Worm (Caenorhabditis elegans) whole organism, L4 larva: ENCODE results near the gene elt-6.
A peak's percentile ranks its signal among the peaks of the same experiment; 100 is the strongest.

Experiments used
- D1046.2 ChIP-seq: fragments of 200-800 bp; sonication (Bioruptor generic); IDR thresholded peaks from 2 replicates; pipeline ENCODE4 v1.3.6; 2022; ENCODE audit warnings: missing genetic modification characterization, missing compliant biosample characterization
- F26F4.8 ChIP-seq: fragments of 200-800 bp; sonication (Bioruptor generic); conservative IDR thresholded peaks from 2 replicates; pipeline ENCODE4 v1.3.6; 2022; ENCODE audit warnings: missing genetic modification characterization, missing compliant biosample characterization
- R02D3.7 ChIP-seq: fragments of 150-350 bp; sonication (generic microtip); optimal IDR thresholded peaks from 3 replicates; lab custom pipeline; 2014; ENCODE audit warnings: missing biosample characterization, missing genetic modification characterization
- T26A8.4 ChIP-seq: fragments of 200-800 bp; sonication (Bioruptor generic); IDR thresholded peaks from 2 replicates; pipeline ENCODE4 v1.3.6; 2022; ENCODE audit warnings: missing genetic modification characterization, missing compliant biosample characterization
- Y48G9A.11 ChIP-seq: fragments of 200-800 bp; sonication (Bioruptor generic); IDR thresholded peaks from 2 replicates; pipeline ENCODE4 v1.3.6; 2022; ENCODE audit warnings: missing genetic modification reagents, missing genetic modification characterization, missing compliant biosample characterization
- aha-1 ChIP-seq: fragments of 150-350 bp; peaks from one replicate; lab custom pipeline; 2014; ENCODE audit warnings: missing biosample characterization, missing genetic modification characterization
- ama-1 ChIP-seq: fragments of 150-350 bp; optimal IDR thresholded peaks from 2 replicates; lab custom pipeline; 2014; ENCODE audit warnings: inconsistent platforms, mixed read lengths
- cey-2 ChIP-seq: sonication (generic microtip); optimal IDR thresholded peaks from 3 replicates; lab custom pipeline; 2017; ENCODE audit warnings: missing genetic modification characterization, mild to moderate bottlenecking, missing compliant biosample characterization, antibody characterized with exemption, borderline replicate concordance; ENCODE audit not compliant: insufficient read depth
- dmd-8 ChIP-seq: fragments of 200-800 bp; sonication (Bioruptor generic); IDR thresholded peaks from 2 replicates; pipeline ENCODE4 v1.3.6; 2022; ENCODE audit warnings: missing genetic modification characterization, missing compliant biosample characterization
- dmd-9 ChIP-seq: fragments of 200-800 bp; sonication (Bioruptor generic); IDR thresholded peaks from 2 replicates; pipeline ENCODE4 v1.3.6; 2022; ENCODE audit warnings: missing genetic modification reagents, missing genetic modification characterization, missing compliant biosample characterization
- egl-43 ChIP-seq: fragments of 200-800 bp; sonication (Bioruptor generic); IDR thresholded peaks from 2 replicates; pipeline ENCODE4 v1.3.6; 2022; ENCODE audit warnings: missing genetic modification reagents, missing genetic modification characterization, missing compliant biosample characterization
- fos-1 ChIP-seq: fragments of 150-350 bp; optimal IDR thresholded peaks from 2 replicates; lab custom pipeline; 2014; ENCODE audit warnings: missing biosample characterization, missing genetic modification characterization
- hlh-30 ChIP-seq: sonication (generic microtip); optimal IDR thresholded peaks from 2 replicates; lab custom pipeline; 2017; ENCODE audit warnings: antibody characterized with exemption, mild to moderate bottlenecking, missing genetic modification characterization, missing compliant biosample characterization; ENCODE audit not compliant: insufficient read depth
- hmg-1.1 ChIP-seq: fragments of 200-800 bp; sonication (Bioruptor generic); IDR thresholded peaks from 2 replicates; pipeline ENCODE4 v1.3.6; 2022; ENCODE audit warnings: missing genetic modification reagents, missing genetic modification characterization, missing compliant biosample characterization
- lim-7 ChIP-seq: fragments of 200-800 bp; sonication (Bioruptor generic); IDR thresholded peaks from 2 replicates; pipeline ENCODE4 v1.3.6; 2022; ENCODE audit warnings: missing genetic modification characterization, missing compliant biosample characterization
- lin-1 ChIP-seq: fragments of 200-800 bp; sonication (Bioruptor generic); IDR thresholded peaks from 2 replicates; pipeline ENCODE4 v1.3.6; 2022; ENCODE audit warnings: missing genetic modification reagents, missing genetic modification characterization, missing compliant biosample characterization
- lin-13 ChIP-seq: fragments of 150-350 bp; optimal IDR thresholded peaks from 2 replicates; lab custom pipeline; 2014; ENCODE audit warnings: missing biosample characterization, missing genetic modification reagents, missing genetic modification characterization
- lin-38 ChIP-seq: fragments of 200-800 bp; sonication (Bioruptor generic); IDR thresholded peaks from 2 replicates; pipeline ENCODE4 v1.3.6; 2022; ENCODE audit warnings: missing genetic modification reagents, missing genetic modification characterization, missing compliant biosample characterization
- lir-3 ChIP-seq: sonication (generic microtip); optimal IDR thresholded peaks from 2 replicates; lab custom pipeline; 2016; ENCODE audit warnings: mild to moderate bottlenecking, missing genetic modification characterization, missing compliant biosample characterization
- lsy-2 ChIP-seq, 2 experiments: fragments of 150-350 bp in 1 of 2; sonication (generic microtip) in 1 of 2; optimal IDR thresholded peaks; 2 replicates each; lab custom pipeline; 2014 to 2017; ENCODE audit warnings: missing biosample characterization in 2 of 2, missing genetic modification characterization in 2 of 2
- madf-5 ChIP-seq, 2 experiments: fragments of 200-800 bp; sonication (Bioruptor generic); IDR thresholded peaks; 2 replicates each; pipeline ENCODE4 v1.3.6; 2022; ENCODE audit warnings: missing compliant biosample characterization in 2 of 2, missing genetic modification characterization in 2 of 2
- madf-9 ChIP-seq: fragments of 200-800 bp; sonication (Bioruptor generic); conservative IDR thresholded peaks from 2 replicates; pipeline ENCODE4 v1.3.6; 2022; ENCODE audit warnings: missing genetic modification reagents, missing genetic modification characterization, missing compliant biosample characterization
- nhr-102 ChIP-seq: sonication (generic microtip); optimal IDR thresholded peaks from 2 replicates; lab custom pipeline; 2016; ENCODE audit warnings: mild to moderate bottlenecking, missing genetic modification characterization, moderate library complexity, missing compliant biosample characterization
- nhr-28 ChIP-seq: fragments of 150-350 bp; optimal IDR thresholded peaks from 2 replicates; lab custom pipeline; 2014; ENCODE audit warnings: missing biosample characterization, missing genetic modification characterization
- nhr-42 ChIP-seq: fragments of 200-800 bp; sonication (Bioruptor generic); IDR thresholded peaks from 2 replicates; pipeline ENCODE4 v1.3.6; 2022; ENCODE audit warnings: missing genetic modification characterization, missing compliant biosample characterization
- nhr-48 ChIP-seq: sonication (generic microtip); optimal IDR thresholded peaks from 2 replicates; lab custom pipeline; 2016; ENCODE audit warnings: mild to moderate bottlenecking, missing genetic modification characterization, missing compliant biosample characterization
- php-3 ChIP-seq: fragments of 200-800 bp; sonication (Bioruptor generic); IDR thresholded peaks from 2 replicates; pipeline ENCODE4 v1.3.6; 2022; ENCODE audit warnings: missing genetic modification reagents, missing genetic modification characterization, missing compliant biosample characterization
- pqm-1 ChIP-seq: sonication (generic microtip); optimal IDR thresholded peaks from 2 replicates; lab custom pipeline; 2017; ENCODE audit warnings: missing biosample characterization, missing genetic modification characterization
- set-16 ChIP-seq: fragments of 200-800 bp; sonication (Bioruptor generic); IDR thresholded peaks from 2 replicates; pipeline ENCODE4 v1.3.6; 2022; ENCODE audit warnings: missing genetic modification reagents, missing genetic modification characterization, missing compliant biosample characterization
- spr-1 ChIP-seq: sonication (generic microtip); optimal IDR thresholded peaks from 2 replicates; lab custom pipeline; 2016; ENCODE audit warnings: mild to moderate bottlenecking, missing genetic modification characterization, missing compliant biosample characterization
- spr-3 ChIP-seq: fragments of 200-800 bp; sonication (Bioruptor generic); optimal IDR thresholded peaks from 2 replicates; lab custom pipeline; 2018; ENCODE audit warnings: mild to moderate bottlenecking, missing genetic modification characterization, missing compliant biosample characterization
- tra-1 ChIP-seq: fragments of 200-800 bp; sonication (Bioruptor generic); IDR thresholded peaks from 2 replicates; pipeline ENCODE4 v1.3.6; 2022; ENCODE audit warnings: missing genetic modification reagents, missing genetic modification characterization, missing compliant biosample characterization
- unc-62 ChIP-seq, 3 experiments: fragments of 150-350 bp in 1 of 3; sonication (generic microtip); optimal IDR thresholded peaks in 2 of 3; peaks in 1 of 3; 1 replicate in 1 of 3; 2 replicates in 2 of 3; lab custom pipeline; 2014 to 2017; ENCODE audit warnings: missing biosample characterization in 3 of 3, missing genetic modification characterization in 3 of 3, missing genetic modification reagents in 3 of 3, missing genotype in 1 of 3
- vab-7 ChIP-seq: fragments of 200-800 bp; sonication (Bioruptor generic); IDR thresholded peaks from 2 replicates; pipeline ENCODE4 v1.3.6; 2022; ENCODE audit warnings: missing genetic modification reagents, missing genetic modification characterization, missing compliant biosample characterization
- zip-2 ChIP-seq: fragments of 150-350 bp; optimal IDR thresholded peaks from 2 replicates; lab custom pipeline; 2014; ENCODE audit warnings: missing biosample characterization, missing genetic modification characterization

elt-6 gene

DNA sequence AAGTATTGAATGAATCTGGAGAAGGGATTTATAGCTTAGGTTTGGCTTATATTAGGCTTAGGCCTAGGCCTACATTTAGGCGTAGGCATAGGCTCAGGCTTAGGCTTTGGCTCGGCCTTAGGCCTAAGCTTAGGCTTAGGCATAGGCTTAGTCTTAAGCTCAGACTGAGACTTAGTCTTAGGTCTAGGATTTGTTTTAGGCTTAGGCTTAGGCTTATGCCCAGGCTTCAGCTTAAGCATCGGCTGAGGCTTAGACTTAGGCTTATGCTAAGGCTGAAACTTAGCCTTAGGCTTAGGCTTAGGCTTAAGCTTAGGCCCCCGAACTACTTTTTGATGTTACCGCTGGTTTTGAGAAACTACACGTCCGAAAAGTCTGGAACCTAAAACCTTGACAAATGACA lies 2.7 kb downstream of the elt-6 start:
- TF ChIP-seq aha-1 = peak; percentile 65
- TF ChIP-seq madf-9 (GFP tag; lab: Robert Waterston, UW) = no peak
- 0 out of 2 replicates have a peak, but pooled peaks have one; percentile 41 for TF ChIP-seq dmd-8 (GFP tag; lab: Robert Waterston, UW)

DNA sequence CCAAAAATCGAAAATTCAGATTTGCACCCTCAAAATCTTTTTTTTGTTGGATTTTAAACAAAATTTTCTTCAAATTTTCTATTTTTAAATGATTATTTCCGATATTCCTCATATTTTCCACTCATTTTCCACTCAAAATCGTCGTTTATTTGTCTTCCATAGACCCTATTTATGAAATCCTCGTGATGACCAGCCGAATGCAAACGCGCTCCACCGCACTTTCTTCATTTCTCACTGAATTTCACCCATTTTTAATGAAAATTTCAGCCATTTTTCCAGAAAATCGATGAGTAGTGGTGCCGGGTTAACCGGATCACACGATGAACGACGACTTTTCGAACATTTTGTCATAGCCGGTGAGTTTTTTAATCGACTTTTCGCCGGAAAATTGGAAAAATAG lies 5.9 kb downstream of the elt-6 start, which contains the start of gene denn-4:
denn-4 (plus strand) TSS at position 280 of the 400 bp plus-strand sequence.
- peak; percentile 91 for TF ChIP-seq lin-38 (GFP tag; lab: Robert Waterston, UW)
- no peak for TF ChIP-seq madf-9 (GFP tag; lab: Robert Waterston, UW)
- TF ChIP-seq nhr-28 (tag; lab: Kevin White, UChicago) = peak; percentile 6
- TF ChIP-seq lin-13 (GFP tag; lab: Kevin White, UChicago) = no peak
- peak in 1 of 2 experiments; percentile 14 for TF ChIP-seq lsy-2 (tag; optimal IDR thresholded peaks at IDR 0.05; lab: Kevin White, UChicago)
- TF ChIP-seq hlh-30 = peak; percentile 85

DNA sequence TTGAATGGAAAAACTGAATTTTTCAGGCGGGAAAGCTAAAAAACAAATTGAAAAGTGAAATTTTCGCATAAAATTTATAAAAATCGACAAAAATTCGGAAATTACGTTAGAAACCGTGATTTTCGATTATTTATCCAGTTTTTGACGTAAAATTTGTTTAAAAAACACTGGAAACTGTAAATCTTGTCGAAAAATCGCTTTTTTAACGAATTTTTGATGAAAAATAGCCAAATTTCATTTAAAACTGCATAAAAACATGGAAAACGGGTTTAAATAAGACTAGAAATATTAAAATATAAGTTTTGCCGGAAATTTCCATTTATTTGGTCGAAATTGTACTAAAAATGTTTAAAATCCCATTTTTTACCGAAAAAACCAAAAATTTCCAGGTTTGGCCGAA lies 6.4 kb downstream of the elt-6 start:
- TF ChIP-seq lsy-2 (tag; optimal IDR thresholded peaks at IDR 0.05; lab: Kevin White, UChicago) (no peak), egl-43 (GFP tag; lab: Robert Waterston, UW) (no peak), aha-1 (peak; percentile 96), lir-3 (no peak)

DNA sequence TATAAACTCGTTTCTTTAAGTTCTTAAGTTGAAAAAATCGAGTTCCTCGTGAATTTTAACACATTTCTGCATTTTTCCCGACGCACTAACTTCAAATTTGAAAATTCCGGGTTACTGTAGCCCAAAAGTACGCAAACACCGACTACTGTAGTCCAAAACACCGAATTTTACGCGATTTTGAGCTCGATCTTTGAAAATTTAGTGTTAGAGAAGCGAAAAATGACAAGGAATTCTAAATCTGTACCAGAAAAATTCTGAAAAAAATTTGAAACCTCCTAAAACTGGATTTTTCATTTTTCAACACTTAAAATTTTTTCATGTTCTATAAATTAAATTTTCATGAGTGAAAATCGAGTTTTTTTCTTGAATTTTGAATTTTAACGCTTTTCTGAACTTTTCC lies 27.4 kb downstream of the elt-6 start:
- TF ChIP-seq spr-3 (GFP tag; lab: Kevin White, UChicago) = no peak
- no peak for TF ChIP-seq T26A8.4
- TF ChIP-seq dmd-9 (GFP tag; lab: Robert Waterston, UW) = no peak
- no peak for TF ChIP-seq fos-1 (tag; lab: Kevin White, UChicago)
- TF ChIP-seq lin-1 (GFP tag; lab: Robert Waterston, UW) = no peak
- no peak for TF ChIP-seq R02D3.7 (tag; lab: Kevin White, UChicago)
- TF ChIP-seq zip-2 = no peak
- no peak for TF ChIP-seq nhr-48
- TF ChIP-seq unc-62 (GFP tag; optimal IDR thresholded peaks at IDR 0.05 in 1 of 2; lab: Kevin White, UChicago) = peak in 1 of 2 experiments; percentile 97
- no peak for TF ChIP-seq unc-62 (tag; optimal IDR thresholded peaks at IDR 0.05; lab: Kevin White, UChicago)
- TF ChIP-seq, all 104 proteins: peak for 1

DNA sequence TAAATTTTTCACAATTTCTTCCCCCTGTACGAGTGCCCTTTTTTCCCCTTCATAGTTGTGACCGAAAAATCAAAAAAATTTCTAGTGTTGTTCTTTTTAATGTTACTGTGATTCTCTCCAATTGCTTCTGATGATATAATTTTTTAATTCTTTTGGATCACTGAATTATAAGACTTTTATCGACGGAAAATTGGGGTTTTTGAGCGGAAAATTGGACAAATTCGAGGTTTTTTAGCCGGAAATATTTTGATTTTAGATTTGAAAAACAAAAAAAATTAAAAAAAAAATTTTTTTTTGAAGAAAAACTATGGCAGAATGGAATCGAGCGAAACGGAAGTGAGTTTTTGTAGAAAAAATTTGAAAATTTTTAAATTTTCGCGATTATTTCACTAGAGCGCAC lies 30.1 kb downstream of the elt-6 start, which contains the start of gene tsen-54:
tsen-54 (plus strand) TSS at position 301 of the 400 bp plus-strand sequence.
- TF ChIP-seq dmd-8 (GFP tag; lab: Robert Waterston, UW) (no peak), nhr-102 (tag; lab: Kevin White, UChicago) (no peak), cey-2 (tag; lab: Kevin White, UChicago) (no peak), lim-7 (GFP tag; lab: Robert Waterston, UW) (no peak), pqm-1 (no peak), hmg-1.1 (no peak), set-16 (GFP tag; lab: Robert Waterston, UW) (no peak), vab-7 (GFP tag; lab: Robert Waterston, UW) (no peak), spr-1 (tag; lab: Kevin White, UChicago) (no peak), unc-62 (GFP tag; optimal IDR thresholded peaks at IDR 0.05 in 1 of 2; lab: Kevin White, UChicago) (no peak), unc-62 (tag; optimal IDR thresholded peaks at IDR 0.05; lab: Kevin White, UChicago) (no peak), ama-1 (lab: Kevin White, UChicago) (no peak)

DNA sequence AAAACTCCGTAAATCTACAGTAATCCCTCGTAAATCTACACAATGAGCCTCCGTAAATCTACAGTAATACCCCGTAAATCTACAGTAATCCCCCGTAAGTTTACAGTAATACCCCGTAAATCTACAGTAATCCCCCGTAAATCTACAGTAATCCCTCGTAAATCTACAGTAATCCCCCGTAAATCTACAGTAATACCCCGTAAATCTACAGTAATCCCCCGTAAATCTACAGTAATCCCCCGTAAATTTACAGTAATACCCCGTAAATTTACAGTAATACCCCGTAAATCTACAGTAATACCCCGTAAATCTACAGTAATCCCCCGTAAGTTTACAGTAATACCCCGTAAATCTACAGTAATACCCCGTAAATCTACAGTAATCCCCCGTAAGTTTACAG lies 32.8 kb downstream of the elt-6 start:
- 0 out of 2 replicates have a peak, but pooled peaks have one; percentile 24 for TF ChIP-seq vab-7 (GFP tag; lab: Robert Waterston, UW)
- peak; percentile 20; the same call in 1 of the 2 replicates for TF ChIP-seq nhr-42 (GFP tag; lab: Robert Waterston, UW)
- 0 out of 2 replicates have a peak, but pooled peaks have one; percentile 31 for TF ChIP-seq php-3 (GFP tag; lab: Robert Waterston, UW)
- peak; percentile 53; the same call in 1 of the 2 replicates for TF ChIP-seq F26F4.8
- TF ChIP-seq madf-5 (GFP tag; IDR thresholded peaks at IDR 0.05; lab: Robert Waterston, UW) = 0 out of 4 replicates have a peak, but pooled peaks of 1 of the 2 experiments have one; percentile 2
- peak; percentile 73; the same call in 1 of the 2 replicates for TF ChIP-seq D1046.2 (GFP tag; lab: Robert Waterston, UW)
- 0 out of 2 replicates have a peak, but pooled peaks have one; percentile 27 for TF ChIP-seq Y48G9A.11 (GFP tag; lab: Robert Waterston, UW)
- TF ChIP-seq madf-9 (GFP tag; lab: Robert Waterston, UW) = peak; percentile 15; the same call in 1 of the 2 replicates
- 0 out of 2 replicates have a peak, but pooled peaks have one; percentile 21 for TF ChIP-seq tra-1 (GFP tag; lab: Robert Waterston, UW)
